Fruit fly (Drosophila melanogaster) whole organism, embryonic: Measurements from ENCODE around the gene zetaCOP.

Experiments
- B-H1 ChIP-seq: fragments of 200-800 bp; sonication (Bioruptor generic); IDR thresholded peaks from 3 replicates; pipeline ENCODE4 v1.3.6; 2022; ENCODE audit warnings: missing biosample characterization, missing genetic modification characterization
- CG10431 ChIP-seq: fragments of 200-800 bp; sonication (Bioruptor generic); optimal IDR thresholded peaks from 3 replicates; lab custom pipeline; 2018; ENCODE audit warnings: missing biosample characterization, mild to moderate bottlenecking, missing genetic modification characterization
- CG14014 ChIP-seq: fragments of 200-800 bp; sonication (Bioruptor generic); IDR thresholded peaks from 2 replicates; pipeline ENCODE4 v1.3.6; 2022; ENCODE audit warnings: missing biosample characterization, missing genetic modification characterization
- CG14050 ChIP-seq: fragments of 200-800 bp; sonication (Bioruptor generic); IDR thresholded peaks from 3 replicates; pipeline ENCODE4 v1.3.6; 2022; ENCODE audit warnings: missing biosample characterization, missing genetic modification characterization
- CG2202 ChIP-seq: fragments of 200-800 bp; sonication (Bioruptor generic); optimal IDR thresholded peaks from 2 replicates; lab custom pipeline; 2018; ENCODE audit warnings: missing biosample characterization, mild to moderate bottlenecking, missing genetic modification characterization
- CG2889 ChIP-seq: fragments of 200-800 bp; sonication (Bioruptor generic); IDR thresholded peaks from 3 replicates; pipeline ENCODE4 v1.3.6; 2022; ENCODE audit warnings: missing biosample characterization, missing genetic modification characterization
- CG30020 ChIP-seq: fragments of 200-800 bp; optimal IDR thresholded peaks from 2 replicates; lab custom pipeline; 2019; ENCODE audit warnings: missing biosample characterization, mild to moderate bottlenecking, missing genetic modification characterization, moderate library complexity
- CG30431 ChIP-seq: fragments of 200-800 bp; sonication (Bioruptor generic); optimal IDR thresholded peaks from 2 replicates; lab custom pipeline; 2017; ENCODE audit warnings: missing biosample characterization, missing genetic modification characterization
- CG31388 ChIP-seq: fragments of 200-800 bp; sonication (Bioruptor generic); optimal IDR thresholded peaks from 2 replicates; lab custom pipeline; 2016; ENCODE audit warnings: missing biosample characterization, missing genetic modification characterization
- CG34422 ChIP-seq: fragments of 200-800 bp; sonication (Bioruptor generic); IDR thresholded peaks from 3 replicates; pipeline ENCODE4 v1.3.6; 2022; ENCODE audit warnings: missing biosample characterization, missing genetic modification characterization
- CG6791 ChIP-seq: fragments of 200-800 bp; sonication (Bioruptor generic); IDR thresholded peaks from 3 replicates; pipeline ENCODE4 v1.3.6; 2022; ENCODE audit warnings: missing biosample characterization, missing genetic modification characterization; ENCODE audit not compliant: partially characterized antibody
- CG7745 ChIP-seq: fragments of 200-800 bp; sonication (Bioruptor generic); optimal IDR thresholded peaks from 2 replicates; lab custom pipeline; 2018; ENCODE audit warnings: missing biosample characterization, mild to moderate bottlenecking, missing genetic modification characterization, moderate library complexity
- CG7928 ChIP-seq: fragments of 200-800 bp; sonication (Bioruptor generic); optimal IDR thresholded peaks from 2 replicates; lab custom pipeline; 2017; ENCODE audit warnings: missing biosample characterization, mild to moderate bottlenecking, missing genetic modification characterization
- CG8089 ChIP-seq: fragments of 200-800 bp; sonication (Bioruptor generic); optimal IDR thresholded peaks from 3 replicates; lab custom pipeline; 2016; ENCODE audit warnings: missing biosample characterization, missing genetic modification characterization
- CG8944 ChIP-seq: fragments of 200-800 bp; sonication (Bioruptor generic); optimal IDR thresholded peaks from 3 replicates; lab custom pipeline; 2016; ENCODE audit warnings: missing biosample characterization, missing genetic modification characterization
- CG9797 ChIP-seq: fragments of 200-800 bp; sonication (Bioruptor generic); optimal IDR thresholded peaks from 3 replicates; lab custom pipeline; 2018; ENCODE audit warnings: missing biosample characterization, mild to moderate bottlenecking, missing genetic modification characterization
- CHES-1-like ChIP-seq: fragments of 200-800 bp; sonication (Bioruptor generic); optimal IDR thresholded peaks from 2 replicates; lab custom pipeline; 2016; ENCODE audit warnings: missing biosample characterization, missing genetic modification characterization
- Camta ChIP-seq: fragments of 200-800 bp; sonication (Bioruptor generic); optimal IDR thresholded peaks from 2 replicates; lab custom pipeline; 2016; ENCODE audit warnings: missing biosample characterization, missing genetic modification characterization
- Dfd ChIP-seq, 2 experiments: fragments of >200 bp; optimal IDR thresholded peaks; 2 replicates each; lab custom pipeline; 2017; ENCODE audit warnings: missing biosample characterization in 2 of 2, missing genetic modification characterization in 2 of 2
- Dip2 ChIP-seq: fragments of 200-800 bp; sonication (Bioruptor generic); IDR thresholded peaks from 2 replicates; pipeline ENCODE4 v1.3.6; 2022; ENCODE audit warnings: missing biosample characterization, missing genetic modification characterization
- Hsf ChIP-seq: fragments of 200-800 bp; sonication (Bioruptor generic); optimal IDR thresholded peaks from 3 replicates; lab custom pipeline; 2016; ENCODE audit warnings: missing biosample characterization, missing genetic modification characterization
- Jarid2 ChIP-seq: fragments of 200-800 bp; sonication (Bioruptor generic); optimal IDR thresholded peaks from 3 replicates; lab custom pipeline; 2017; ENCODE audit warnings: mild to moderate bottlenecking, missing biosample characterization, missing genetic modification reagents, missing genetic modification characterization
- NK7.1 ChIP-seq: fragments of 200-800 bp; sonication (Bioruptor generic); optimal IDR thresholded peaks from 3 replicates; lab custom pipeline; 2016; ENCODE audit warnings: missing biosample characterization, missing genetic modification characterization
- Nf-YA ChIP-seq: fragments of 200-800 bp; sonication (Bioruptor generic); IDR thresholded peaks from 2 replicates; pipeline ENCODE4 v1.3.6; 2022; ENCODE audit warnings: missing biosample characterization, missing genetic modification characterization
- Nf-YC ChIP-seq: fragments of 200-800 bp; optimal IDR thresholded peaks from 3 replicates; lab custom pipeline; 2019; ENCODE audit warnings: missing biosample characterization, mild to moderate bottlenecking, missing genetic modification characterization, moderate library complexity
- NfI ChIP-seq: fragments of 200-800 bp; sonication (Bioruptor generic); optimal IDR thresholded peaks from 3 replicates; lab custom pipeline; 2018; ENCODE audit warnings: missing biosample characterization, mild to moderate bottlenecking, missing genetic modification characterization, moderate library complexity
- Poxn ChIP-seq: fragments of 200-800 bp; sonication (Bioruptor generic); IDR thresholded peaks from 2 replicates; pipeline ENCODE4 v1.3.6; 2022; ENCODE audit warnings: missing biosample characterization, missing genetic modification characterization
- Rx ChIP-seq: fragments of 200-800 bp; sonication (Bioruptor generic); IDR thresholded peaks from 2 replicates; pipeline ENCODE4 v1.3.6; 2022; ENCODE audit warnings: missing biosample characterization, missing genetic modification characterization
- Side ChIP-seq: fragments of 200-800 bp; sonication (Bioruptor generic); optimal IDR thresholded peaks from 2 replicates; lab custom pipeline; 2016; ENCODE audit warnings: missing biosample characterization, missing genetic modification characterization
- Ssrp ChIP-seq: fragments of 200-800 bp; sonication (Bioruptor generic); optimal IDR thresholded peaks from 2 replicates; lab custom pipeline; 2018; ENCODE audit warnings: missing biosample characterization, mild to moderate bottlenecking, missing genetic modification characterization, moderate library complexity
- az2 ChIP-seq: fragments of 200-800 bp; sonication (Bioruptor generic); optimal IDR thresholded peaks from 3 replicates; lab custom pipeline; 2016; ENCODE audit warnings: missing biosample characterization, missing genetic modification characterization
- bbx ChIP-seq: fragments of 200-800 bp; sonication (Bioruptor generic); IDR thresholded peaks from 2 replicates; pipeline ENCODE4 v1.3.6; 2022; ENCODE audit warnings: missing biosample characterization, missing genetic modification characterization; ENCODE audit not compliant: partially characterized antibody
- br ChIP-seq: fragments of >200 bp; optimal IDR thresholded peaks from 2 replicates; lab custom pipeline; 2017
- btn ChIP-seq: fragments of 200-800 bp; sonication (Bioruptor generic); optimal IDR thresholded peaks from 2 replicates; lab custom pipeline; 2016; ENCODE audit warnings: missing biosample characterization, missing genetic modification characterization
- chm ChIP-seq: fragments of 200-800 bp; sonication (Bioruptor generic); IDR thresholded peaks from 2 replicates; pipeline ENCODE4 v1.3.6; 2022; ENCODE audit warnings: missing biosample characterization, missing genetic modification characterization
- danr ChIP-seq: fragments of 200-800 bp; sonication (Bioruptor generic); IDR thresholded peaks from 2 replicates; pipeline ENCODE4 v1.3.6; 2022; ENCODE audit warnings: missing biosample characterization, missing genetic modification characterization
- eyg ChIP-seq: fragments of 200-800 bp; sonication (Bioruptor generic); optimal IDR thresholded peaks from 3 replicates; lab custom pipeline; 2016; ENCODE audit warnings: missing biosample characterization, missing genetic modification characterization
- fd64A ChIP-seq: fragments of 200-800 bp; sonication (Bioruptor generic); optimal IDR thresholded peaks from 3 replicates; lab custom pipeline; 2018; ENCODE audit warnings: missing biosample characterization, mild to moderate bottlenecking, missing genetic modification characterization
- grau ChIP-seq: fragments of 200-800 bp; optimal IDR thresholded peaks from 3 replicates; lab custom pipeline; 2019; ENCODE audit warnings: missing biosample characterization, mild to moderate bottlenecking, missing genetic modification characterization, moderate library complexity
- gro ChIP-seq: fragments of 200-800 bp; sonication (Bioruptor generic); optimal IDR thresholded peaks from 2 replicates; lab custom pipeline; 2016; ENCODE audit warnings: missing biosample characterization, missing genetic modification characterization
- nmo ChIP-seq: fragments of 200-800 bp; sonication (Bioruptor generic); optimal IDR thresholded peaks from 2 replicates; lab custom pipeline; 2018; ENCODE audit warnings: missing biosample characterization, mild to moderate bottlenecking, missing genetic modification characterization, moderate library complexity
- nom ChIP-seq: fragments of 200-800 bp; sonication (Bioruptor generic); optimal IDR thresholded peaks from 2 replicates; lab custom pipeline; 2017; ENCODE audit warnings: missing biosample characterization, missing genetic modification characterization, mild to moderate bottlenecking, moderate library complexity, missing genetic modification reagents
- p53 ChIP-seq: fragments of 200-800 bp; sonication (Bioruptor generic); optimal IDR thresholded peaks from 2 replicates; lab custom pipeline; 2016; ENCODE audit warnings: missing biosample characterization, missing genetic modification characterization
- pb ChIP-seq: fragments of 200-800 bp; sonication (Bioruptor generic); optimal IDR thresholded peaks from 3 replicates; lab custom pipeline; 2016; ENCODE audit warnings: missing biosample characterization, missing genetic modification characterization
- pfk ChIP-seq: fragments of 200-800 bp; sonication (Bioruptor generic); optimal IDR thresholded peaks from 2 replicates; lab custom pipeline; 2018; ENCODE audit warnings: missing biosample characterization, mild to moderate bottlenecking, missing genetic modification characterization, moderate library complexity
- seq ChIP-seq: fragments of 200-800 bp; sonication (Bioruptor generic); IDR thresholded peaks from 2 replicates; pipeline ENCODE4 v1.3.6; 2022; ENCODE audit warnings: missing biosample characterization, missing genetic modification characterization
- sisA ChIP-seq: fragments of 200-800 bp; sonication (Bioruptor generic); IDR thresholded peaks from 2 replicates; pipeline ENCODE4 v1.3.6; 2022; ENCODE audit warnings: missing biosample characterization, missing genetic modification characterization
- slou ChIP-seq: fragments of 200-800 bp; sonication (Bioruptor generic); optimal IDR thresholded peaks from 3 replicates; lab custom pipeline; 2016; ENCODE audit warnings: missing biosample characterization, missing genetic modification characterization
- twi ChIP-seq: fragments of 200-800 bp; optimal IDR thresholded peaks from 2 replicates; lab custom pipeline; 2019; ENCODE audit warnings: missing biosample characterization, mild to moderate bottlenecking, missing genetic modification characterization, moderate library complexity
- wek ChIP-seq: fragments of 200-800 bp; sonication (Bioruptor generic); optimal IDR thresholded peaks from 3 replicates; lab custom pipeline; 2018; ENCODE audit warnings: missing biosample characterization, mild to moderate bottlenecking, missing genetic modification characterization, moderate library complexity
- z ChIP-seq: fragments of 200-800 bp; sonication (Bioruptor generic); IDR thresholded peaks from 3 replicates; pipeline ENCODE4 v1.3.6; 2022; ENCODE audit warnings: missing biosample characterization, missing genetic modification characterization

Gene zetaCOP

DNA sequence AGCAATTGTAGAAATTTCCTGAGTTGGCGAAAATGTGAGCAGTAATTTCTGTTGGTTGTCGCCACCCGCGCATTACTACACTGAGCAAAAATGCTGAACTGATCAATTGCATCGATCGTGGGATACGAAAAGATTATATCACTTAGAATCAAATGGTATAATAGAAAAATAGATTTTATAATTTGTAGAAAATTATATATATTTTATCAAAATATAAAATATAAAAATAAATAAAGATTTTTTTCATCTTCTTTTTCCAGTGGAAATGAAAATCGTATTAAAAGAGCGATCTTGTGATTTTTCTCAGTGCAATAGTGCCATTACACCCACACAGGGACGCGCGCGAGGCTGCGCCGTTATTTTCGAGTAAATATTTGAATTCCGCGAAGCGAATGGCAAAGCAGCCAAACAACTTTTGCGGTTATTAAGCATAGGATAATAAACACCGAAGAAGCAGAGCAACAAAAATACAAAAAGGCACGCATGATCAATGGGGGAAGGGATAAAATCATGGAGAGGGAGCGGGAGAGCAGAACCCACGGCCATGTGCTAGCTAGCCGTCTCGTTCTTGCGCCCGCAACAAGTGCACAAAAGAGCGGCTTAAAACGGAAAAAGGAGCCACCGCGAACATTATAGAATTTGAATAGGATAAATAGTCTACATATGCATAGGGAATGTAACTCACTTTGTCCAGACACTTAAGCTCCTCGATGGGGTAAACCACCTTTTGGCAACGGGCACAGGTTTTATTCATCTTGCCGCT lies 37.1 kb upstream of the zetaCOP start (continued):
- TF ChIP-seq slou (GFP tag; lab: Kevin White, UChicago) (no peak), Ssrp (tag; lab: Kevin White, UChicago) (peak; percentile 6), CG6791 (GFP tag; lab: Robert Waterston, UW) (no peak), pb (no peak), Side (GFP tag; lab: Kevin White, UChicago) (no peak), wek (no peak), Camta (no peak), CG7745 (tag; lab: Kevin White, UChicago) (no peak), CG14050 (GFP tag; lab: Robert Waterston, UW) (no peak), Nf-YC (tag; lab: Kevin White, UChicago) (peak; percentile 39), CG14014 (GFP tag; lab: Robert Waterston, UW) (peak; percentile 38; the same call in 1 of the 2 replicates), Dip2 (GFP tag; lab: Robert Waterston, UW) (no peak), CG30020 (tag; lab: Kevin White, UChicago) (no peak), btn (GFP tag; lab: Kevin White, UChicago) (no peak), Poxn (no peak), CG9797 (GFP tag; lab: Kevin White, UChicago) (no peak), br (lab: Kevin White, UChicago) (no peak), NfI (no peak), CHES-1-like (GFP tag; lab: Kevin White, UChicago) (no peak), NK7.1 (GFP tag; lab: Kevin White, UChicago) (no peak), gro (GFP tag; lab: Kevin White, UChicago) (no peak), Dfd (GFP tag; optimal IDR thresholded peaks at IDR 0.05; lab: Kevin White, UChicago) (no peak), fd64A (GFP tag; lab: Kevin White, UChicago) (no peak), chm (GFP tag; lab: Robert Waterston, UW) (no peak; the same call in 1 of the 2 replicates), CG8944 (GFP tag; lab: Kevin White, UChicago) (no peak), CG10431 (no peak), bbx (GFP tag; lab: Robert Waterston, UW) (no peak), grau (tag; lab: Kevin White, UChicago) (peak; percentile 42), sisA (no peak; the same call in 1 of the 2 replicates), az2 (no peak), Jarid2 (GFP tag; lab: Kevin White, UChicago) (peak; percentile 13), B-H1 (GFP tag; lab: Robert Waterston, UW) (no peak; the same call in 2 of the 3 replicates), Hsf (GFP tag; lab: Kevin White, UChicago) (no peak), nmo (peak; percentile 71), danr (GFP tag; lab: Robert Waterston, UW) (no peak), pfk (no peak), seq (GFP tag; lab: Robert Waterston, UW) (no peak), Nf-YA (GFP tag; lab: Robert Waterston, UW) (no peak), CG30431 (peak; percentile 1), twi (tag; lab: Kevin White, UChicago) (no peak), eyg (GFP tag; lab: Kevin White, UChicago) (no peak), CG7928 (GFP tag; lab: Kevin White, UChicago) (peak; percentile 20), Rx (no peak), CG31388 (GFP tag; lab: Kevin White, UChicago) (no peak), CG8089 (GFP tag; lab: Kevin White, UChicago) (no peak), CG2889 (no peak), nom (GFP tag; lab: Kevin White, UChicago) (no peak), CG34422 (GFP tag; lab: Robert Waterston, UW) (0 out of 3 replicates have a peak, but pooled peaks have one; percentile 10), p53 (GFP tag; lab: Kevin White, UChicago) (no peak), z (GFP tag; lab: Robert Waterston, UW) (no peak), CG2202 (no peak)
